Fruit fly (Drosophila melanogaster) whole organism, embryonic: ENCODE data around the gene CG15296.

Experiments used
- Ada2b ChIP-seq: fragments of 200-800 bp; sonication (Bioruptor generic); IDR thresholded peaks from 2 replicates; pipeline ENCODE4 v1.3.6; 2022; ENCODE audit warnings: missing biosample characterization, missing genetic modification characterization
- Blimp-1 ChIP-seq: fragments of 200-800 bp; sonication (Bioruptor generic); optimal IDR thresholded peaks from 3 replicates; lab custom pipeline; 2018; ENCODE audit warnings: missing biosample characterization, missing genetic modification characterization, mild to moderate bottlenecking, moderate library complexity, missing genetic modification reagents
- CG10462 ChIP-seq: fragments of 200-800 bp; sonication (Bioruptor generic); optimal IDR thresholded peaks from 2 replicates; lab custom pipeline; 2016; ENCODE audit warnings: missing biosample characterization, missing genetic modification characterization
- CG11696 ChIP-seq: fragments of 200-800 bp; sonication (Bioruptor generic); IDR thresholded peaks from 2 replicates; pipeline ENCODE4 v1.3.6; 2022; ENCODE audit warnings: missing biosample characterization, missing genetic modification characterization
- CG13424 ChIP-seq: fragments of 200-800 bp; sonication (Bioruptor generic); optimal IDR thresholded peaks from 2 replicates; lab custom pipeline; 2019; ENCODE audit warnings: missing biosample characterization, mild to moderate bottlenecking, missing genetic modification characterization, moderate library complexity
- CG13775 ChIP-seq: fragments of 200-800 bp; sonication (Bioruptor generic); optimal IDR thresholded peaks from 3 replicates; lab custom pipeline; 2017; ENCODE audit warnings: missing biosample characterization, mild to moderate bottlenecking, missing genetic modification characterization
- CG13894 ChIP-seq: fragments of 200-800 bp; sonication (Bioruptor generic); optimal IDR thresholded peaks from 3 replicates; lab custom pipeline; 2018; ENCODE audit warnings: missing biosample characterization, mild to moderate bottlenecking, missing genetic modification characterization, moderate library complexity
- CG14710 ChIP-seq: fragments of 200-800 bp; sonication (Bioruptor generic); optimal IDR thresholded peaks from 3 replicates; lab custom pipeline; 2019; ENCODE audit warnings: missing biosample characterization, mild to moderate bottlenecking, missing genetic modification characterization, moderate library complexity
- CG17359 ChIP-seq: fragments of 200-800 bp; sonication (Bioruptor generic); optimal IDR thresholded peaks from 3 replicates; lab custom pipeline; 2018; ENCODE audit warnings: missing biosample characterization, mild to moderate bottlenecking, missing genetic modification characterization, moderate library complexity
- CG18764 ChIP-seq: fragments of 200-800 bp; sonication (Bioruptor generic); optimal IDR thresholded peaks from 3 replicates; lab custom pipeline; 2016; ENCODE audit warnings: missing biosample characterization, missing genetic modification characterization
- CG2129 ChIP-seq: fragments of 200-800 bp; sonication (Bioruptor generic); IDR thresholded peaks from 2 replicates; pipeline ENCODE4 v1.3.6; 2022; ENCODE audit warnings: missing biosample characterization, missing genetic modification characterization; ENCODE audit not compliant: partially characterized antibody
- CG3726 ChIP-seq: fragments of 200-800 bp; sonication (Bioruptor generic); IDR thresholded peaks from 3 replicates; pipeline ENCODE4, ENCODE4 v1.3.6; 2022; ENCODE audit warnings: missing biosample characterization, missing genetic modification characterization
- CG42726 ChIP-seq: fragments of 200-800 bp; sonication (Bioruptor generic); IDR thresholded peaks from 2 replicates; pipeline ENCODE4 v1.3.6; 2022; ENCODE audit warnings: missing biosample characterization, missing genetic modification characterization; ENCODE audit not compliant: partially characterized antibody
- CG4404 ChIP-seq: fragments of 200-800 bp; sonication (Bioruptor generic); IDR thresholded peaks from 2 replicates; pipeline ENCODE4 v1.3.6; 2022; ENCODE audit warnings: missing biosample characterization, missing genetic modification characterization
- CG4854 ChIP-seq: fragments of 200-800 bp; sonication (Bioruptor generic); optimal IDR thresholded peaks from 2 replicates; lab custom pipeline; 2016; ENCODE audit warnings: missing biosample characterization, missing genetic modification characterization, inconsistent platforms
- CG7987 ChIP-seq: fragments of 200-800 bp; sonication (Bioruptor generic); optimal IDR thresholded peaks from 2 replicates; lab custom pipeline; 2018; ENCODE audit warnings: missing biosample characterization, mild to moderate bottlenecking, missing genetic modification characterization, moderate library complexity
- CG8359 ChIP-seq: fragments of 200-800 bp; sonication (Bioruptor generic); optimal IDR thresholded peaks from 2 replicates; lab custom pipeline; 2017; ENCODE audit warnings: missing biosample characterization, mild to moderate bottlenecking, missing genetic modification characterization, borderline replicate concordance
- CG9727 ChIP-seq: fragments of 200-800 bp; sonication (Bioruptor generic); optimal IDR thresholded peaks from 3 replicates; lab custom pipeline; 2017; ENCODE audit warnings: missing biosample characterization, mild to moderate bottlenecking, missing genetic modification characterization
- Chrac-16 ChIP-seq: fragments of 200-800 bp; sonication (Bioruptor generic); optimal IDR thresholded peaks from 3 replicates; lab custom pipeline; 2016; ENCODE audit warnings: missing biosample characterization, missing genetic modification characterization
- D ChIP-seq, 2 experiments: fragments of 200-800 bp in 1 of 2; fragments of >200 bp in 1 of 2; sonication (Bioruptor generic) in 1 of 2; optimal IDR thresholded peaks; 2 replicates in 1 of 2; 3 replicates in 1 of 2; lab custom pipeline; 2017; ENCODE audit warnings: mild to moderate bottlenecking in 1 of 2, missing biosample characterization in 1 of 2, missing genetic modification characterization in 1 of 2, missing genetic modification reagents in 1 of 2
- D19B ChIP-seq: fragments of 200-800 bp; sonication (Bioruptor generic); optimal IDR thresholded peaks from 2 replicates; lab custom pipeline; 2017; ENCODE audit warnings: missing biosample characterization, mild to moderate bottlenecking, missing genetic modification characterization
- MBD-R2 ChIP-seq: fragments of 200-800 bp; sonication (Bioruptor generic); IDR thresholded peaks from 2 replicates; pipeline ENCODE4 v1.3.6; 2022; ENCODE audit warnings: missing biosample characterization, missing genetic modification characterization
- MTF-1 ChIP-seq: fragments of 200-800 bp; sonication (Bioruptor generic); optimal IDR thresholded peaks from 2 replicates; lab custom pipeline; 2018; ENCODE audit warnings: missing biosample characterization, mild to moderate bottlenecking, missing genetic modification characterization, borderline replicate concordance
- Sin3A ChIP-seq: fragments of >200 bp; optimal IDR thresholded peaks from 2 replicates; lab custom pipeline; 2018
- Sry-β ChIP-seq: fragments of 200-800 bp; sonication (Bioruptor generic); optimal IDR thresholded peaks from 2 replicates; lab custom pipeline; 2018; ENCODE audit warnings: missing biosample characterization, mild to moderate bottlenecking, missing genetic modification characterization, moderate library complexity
- Xrp1 ChIP-seq: fragments of 200-800 bp; sonication (Bioruptor generic); IDR thresholded peaks from 2 replicates; pipeline ENCODE4 v1.3.6; 2022; ENCODE audit warnings: missing biosample characterization, missing genetic modification characterization
- ab ChIP-seq: fragments of 200-800 bp; sonication (Bioruptor generic); optimal IDR thresholded peaks from 2 replicates; lab custom pipeline; 2016; ENCODE audit warnings: missing biosample characterization, missing genetic modification characterization
- ac ChIP-seq: fragments of 200-800 bp; sonication (Bioruptor generic); optimal IDR thresholded peaks from 3 replicates; lab custom pipeline; 2017; ENCODE audit warnings: missing biosample characterization, mild to moderate bottlenecking, missing genetic modification characterization
- bowl ChIP-seq: fragments of 200-800 bp; sonication (Bioruptor generic); IDR thresholded peaks from 2 replicates; pipeline ENCODE4 v1.3.6; 2022; ENCODE audit warnings: missing biosample characterization, missing genetic modification characterization
- bsh ChIP-seq, 2 experiments: fragments of 200-800 bp; sonication (Bioruptor generic); optimal IDR thresholded peaks; 2 replicates each; lab custom pipeline; 2017 to 2018; ENCODE audit warnings: mild to moderate bottlenecking in 2 of 2, missing biosample characterization in 2 of 2, missing genetic modification characterization in 2 of 2, moderate library complexity in 1 of 2
- ems ChIP-seq: fragments of 200-800 bp; sonication (Bioruptor generic); optimal IDR thresholded peaks from 3 replicates; lab custom pipeline; 2016; ENCODE audit warnings: missing biosample characterization, missing genetic modification characterization
- exex ChIP-seq: fragments of 200-800 bp; sonication (Bioruptor generic); optimal IDR thresholded peaks from 4 replicates; lab custom pipeline; 2018; ENCODE audit warnings: missing biosample characterization, mild to moderate bottlenecking, missing genetic modification characterization, moderate library complexity
- fu2 ChIP-seq: fragments of 200-800 bp; sonication (Bioruptor generic); optimal IDR thresholded peaks from 2 replicates; lab custom pipeline; 2016; ENCODE audit warnings: missing biosample characterization, missing genetic modification characterization
- gro ChIP-seq: fragments of 200-800 bp; sonication (Bioruptor generic); optimal IDR thresholded peaks from 2 replicates; lab custom pipeline; 2016; ENCODE audit warnings: missing biosample characterization, missing genetic modification characterization
- gt ChIP-seq: fragments of 200-800 bp; sonication (Bioruptor generic); IDR thresholded peaks from 2 replicates; pipeline ENCODE4 v1.3.6; 2022; ENCODE audit warnings: missing biosample characterization, missing genetic modification characterization
- lilli ChIP-seq: fragments of 200-800 bp; sonication (Bioruptor generic); optimal IDR thresholded peaks from 3 replicates; lab custom pipeline; 2016; ENCODE audit warnings: missing biosample characterization, missing genetic modification characterization
- luna ChIP-seq: fragments of 200-800 bp; sonication (Bioruptor generic); optimal IDR thresholded peaks from 2 replicates; lab custom pipeline; 2016; ENCODE audit warnings: missing biosample characterization, missing genetic modification characterization
- mirr ChIP-seq: fragments of 200-800 bp; sonication (Bioruptor generic); optimal IDR thresholded peaks from 3 replicates; lab custom pipeline; 2018; ENCODE audit warnings: missing biosample characterization, mild to moderate bottlenecking, missing genetic modification characterization
- nerfin-1 ChIP-seq: fragments of 200-800 bp; sonication (Bioruptor generic); optimal IDR thresholded peaks from 3 replicates; lab custom pipeline; 2019; ENCODE audit warnings: missing biosample characterization, mild to moderate bottlenecking, missing genetic modification characterization, moderate library complexity
- nerfin-2 ChIP-seq: fragments of 200-800 bp; sonication (Bioruptor generic); IDR thresholded peaks from 2 replicates; pipeline ENCODE4 v1.3.6; 2022; ENCODE audit warnings: missing biosample characterization, missing genetic modification characterization; ENCODE audit not compliant: partially characterized antibody
- pho ChIP-seq: fragments of 200-800 bp; sonication (Bioruptor generic); optimal IDR thresholded peaks from 2 replicates; lab custom pipeline; 2016; ENCODE audit warnings: missing biosample characterization, missing genetic modification characterization
- pnt ChIP-seq: fragments of 200-800 bp; sonication (Bioruptor generic); optimal IDR thresholded peaks from 3 replicates; lab custom pipeline; 2016; ENCODE audit warnings: missing biosample characterization, missing genetic modification characterization
- slp2 ChIP-seq: fragments of 200-800 bp; sonication (Bioruptor generic); optimal IDR thresholded peaks from 2 replicates; lab custom pipeline; 2016; ENCODE audit warnings: missing biosample characterization, missing genetic modification characterization
- so ChIP-seq: fragments of 200-800 bp; sonication (Bioruptor generic); IDR thresholded peaks from 3 replicates; pipeline ENCODE4 v1.3.6; 2022; ENCODE audit warnings: missing biosample characterization, missing genetic modification characterization
- sr ChIP-seq: fragments of 200-800 bp; sonication (Bioruptor generic); IDR thresholded peaks from 3 replicates; pipeline ENCODE4 v1.3.6; 2022; ENCODE audit warnings: missing biosample characterization, missing genetic modification characterization
- tin ChIP-seq: fragments of 200-800 bp; sonication (Bioruptor generic); optimal IDR thresholded peaks from 3 replicates; lab custom pipeline; 2016; ENCODE audit warnings: missing biosample characterization, missing genetic modification characterization
- ttk ChIP-seq: fragments of 200-800 bp; sonication (Bioruptor generic); IDR thresholded peaks from 2 replicates; pipeline ENCODE4 v2.1.2; 2022; ENCODE audit warnings: missing biosample characterization, missing genetic modification characterization
- wdn ChIP-seq: fragments of 200-800 bp; sonication (Bioruptor generic); IDR thresholded peaks from 2 replicates; pipeline ENCODE4 v1.3.6; 2022; ENCODE audit warnings: missing biosample characterization, missing genetic modification characterization

The CG15296 gene

DNA sequence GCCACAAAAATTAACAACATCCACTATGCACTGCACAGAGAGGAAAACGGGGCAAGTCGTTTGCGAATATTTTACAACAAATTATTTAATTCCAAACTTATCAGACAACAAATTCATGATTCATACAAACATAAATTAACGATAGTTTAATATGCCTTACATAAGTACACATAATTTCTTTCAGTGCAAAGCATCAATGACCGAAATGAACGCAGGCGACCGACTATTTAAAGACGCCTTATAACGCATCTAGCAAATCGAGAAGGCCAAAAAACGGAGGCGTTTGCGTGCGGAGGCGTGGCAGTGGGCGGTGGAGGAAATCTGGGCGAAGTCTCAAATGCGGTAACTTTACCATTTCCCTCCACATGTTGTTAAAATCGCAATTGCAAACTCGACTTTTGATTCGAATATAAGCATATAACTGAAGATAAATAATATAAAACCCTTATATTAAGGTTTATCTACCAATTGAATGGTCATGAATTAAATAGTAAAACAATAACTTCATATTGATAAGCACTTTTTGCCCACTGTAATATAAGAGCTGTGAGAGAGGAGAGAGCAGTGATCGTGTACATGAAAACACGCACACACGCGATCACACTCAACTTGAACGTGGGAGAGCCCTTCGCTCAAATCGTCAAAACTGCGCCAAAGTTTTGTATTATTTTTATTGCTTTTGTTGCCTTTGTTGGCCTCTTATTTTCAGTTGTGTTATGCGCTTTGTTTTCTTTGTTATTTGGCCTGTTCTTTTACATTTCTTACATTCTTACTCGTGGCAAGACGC lies 19.1 kb downstream of the CG15296 start (continued):
- TF ChIP-seq ttk (GFP tag; lab: Robert Waterston, UW) (peak; percentile 95), mirr (GFP tag; lab: Kevin White, UChicago) (peak; percentile 15), luna (GFP tag; lab: Kevin White, UChicago) (peak; percentile 50), Sin3A (no peak), ab (GFP tag; lab: Kevin White, UChicago) (peak; percentile 56), CG2129 (no peak), CG13424 (tag; lab: Kevin White, UChicago) (peak; percentile 92), lilli (GFP tag; lab: Kevin White, UChicago) (peak; percentile 84), CG3726 (peak; percentile 83; the same call in 2 of the 3 replicates), slp2 (GFP tag; lab: Kevin White, UChicago) (peak; percentile 89), CG9727 (peak; percentile 88), CG18764 (GFP tag; lab: Kevin White, UChicago) (peak; percentile 73), CG4404 (GFP tag; lab: Robert Waterston, UW) (peak; percentile 78), nerfin-2 (GFP tag; lab: Robert Waterston, UW) (no peak), D19B (peak; percentile 61), so (GFP tag; lab: Robert Waterston, UW) (peak; percentile 87; the same call in 2 of the 3 replicates), CG17359 (tag; lab: Kevin White, UChicago) (peak; percentile 95), CG13775 (GFP tag; lab: Kevin White, UChicago) (peak; percentile 87), CG7987 (GFP tag; lab: Kevin White, UChicago) (peak; percentile 59), MTF-1 (GFP tag; lab: Kevin White, UChicago) (peak; percentile 78), CG13894 (tag; lab: Kevin White, UChicago) (no peak), Blimp-1 (peak; percentile 89), gt (GFP tag; lab: Robert Waterston, UW) (peak; percentile 81), exex (tag; lab: Kevin White, UChicago) (peak; percentile 38), CG8359 (GFP tag; lab: Kevin White, UChicago) (peak; percentile 81), ac (GFP tag; lab: Kevin White, UChicago) (peak; percentile 6), MBD-R2 (peak; percentile 38; the same call in 1 of the 2 replicates), Chrac-16 (GFP tag; lab: Kevin White, UChicago) (peak; percentile 84), CG4854 (GFP tag; lab: Kevin White, UChicago) (peak; percentile 77), sr (GFP tag; lab: Robert Waterston, UW) (peak; percentile 77), tin (peak; percentile 89), bsh (GFP tag; optimal IDR thresholded peaks at IDR 0.05; lab: Kevin White, UChicago) (peak; percentile 82 to 95), fu2 (peak; percentile 76), pnt (GFP tag; lab: Kevin White, UChicago) (peak; percentile 91), Sry-β (GFP tag; lab: Kevin White, UChicago) (peak; percentile 45), Xrp1 (peak; percentile 92), gro (GFP tag; lab: Kevin White, UChicago) (peak; percentile 28), CG10462 (peak; percentile 85), pho (peak; percentile 68), Ada2b (GFP tag; lab: Robert Waterston, UW) (peak; percentile 88), bowl (GFP tag; lab: Robert Waterston, UW) (peak; percentile 67; the same call in 1 of the 2 replicates), ems (GFP tag; lab: Kevin White, UChicago) (peak; percentile 89), CG42726 (no peak), CG14710 (tag; lab: Kevin White, UChicago) (peak; percentile 87), nerfin-1 (tag; lab: Kevin White, UChicago) (peak; percentile 85), CG11696 (GFP tag; lab: Robert Waterston, UW) (peak; percentile 68), D (optimal IDR thresholded peaks at IDR 0.05; lab: Kevin White, UChicago) (no peak), D (GFP tag; optimal IDR thresholded peaks at IDR 0.05; lab: Kevin White, UChicago) (peak; percentile 90), wdn (GFP tag; lab: Robert Waterston, UW) (peak; percentile 44; the same call in 1 of the 2 replicates)
